Worm (Caenorhabditis elegans): ENCODE results near the gene agr-1.

Gene agr-1

ce11 chrII:6756232-6756631, 18.7 kb downstream of the agr-1 start, which contains the start of gene F41G3.3:
Gene F41G3.3, plus strand, starts transcription at chrII:6756532.
- TF ChIP-seq unc-39 (tag; optimal IDR thresholded peaks at IDR 0.05) (no peak), ceh-39 (tag; optimal IDR thresholded peaks at IDR 0.05) (no peak), elt-3 (tag; optimal IDR thresholded peaks at IDR 0.05) (no peak), ham-2 (GFP tag; optimal IDR thresholded peaks at IDR 0.05) (no peak), M03D4.4 (tag; optimal IDR thresholded peaks at IDR 0.05) (no peak), tbx-8 (GFP tag; optimal IDR thresholded peaks at IDR 0.05) (no peak), unc-62 (GFP tag; optimal IDR thresholded peaks at IDR 0.05) (no peak), lin-32 (GFP tag; optimal IDR thresholded peaks at IDR 0.05) (no peak), flh-1 (GFP tag; optimal IDR thresholded peaks at IDR 0.05) (no peak), ceh-83 (GFP tag; optimal IDR thresholded peaks at IDR 0.05) (no peak), cnd-1 (tag; optimal IDR thresholded peaks at IDR 0.05) (no peak), mls-2 (tag; optimal IDR thresholded peaks at IDR 0.05) (no peak), nhr-2 (tag; optimal IDR thresholded peaks at IDR 0.05) (no peak), nhr-12 (tag; optimal IDR thresholded peaks at IDR 0.05) (no peak), nhr-28 (tag; optimal IDR thresholded peaks at IDR 0.05) (no peak), pha-4 (tag; optimal IDR thresholded peaks at IDR 0.05) (no peak), unc-120 (tag; optimal IDR thresholded peaks at IDR 0.05; ENCODE audit: poor library complexity, severe bottlenecking) (no peak)

ce11 chrII:6754671-6755224, 20.2 kb downstream of the agr-1 start, which contains the start of the genes srx-95 and fis-1:
Gene srx-95, minus strand, starts transcription at chrII:6754771.
Gene fis-1, plus strand, starts transcription at chrII:6755174.
- TF ChIP-seq sptf-1 (tag; optimal IDR thresholded peaks at IDR 0.05) (no peak), cnd-1 (tag; optimal IDR thresholded peaks at IDR 0.05) (no peak), ztf-11 (tag; optimal IDR thresholded peaks at IDR 0.05) (no peak), ces-1 (GFP tag; optimal IDR thresholded peaks at IDR 0.05) (no peak), unc-120 (tag; optimal IDR thresholded peaks at IDR 0.05; ENCODE audit: poor library complexity, severe bottlenecking) (no peak), mab-5 (tag; optimal IDR thresholded peaks at IDR 0.05) (no peak), unc-62 (GFP tag; optimal IDR thresholded peaks at IDR 0.05) (no peak), nhr-12 (tag; optimal IDR thresholded peaks at IDR 0.05) (no peak), lin-32 (GFP tag; optimal IDR thresholded peaks at IDR 0.05) (no peak), drap-1 (GFP tag; optimal IDR thresholded peaks at IDR 0.05) (no peak)

- TF ChIP-seq sem-2 (GFP tag; optimal IDR thresholded peaks at IDR 0.05) (no peak), ceh-39 (tag; optimal IDR thresholded peaks at IDR 0.05) (no peak), mls-2 (tag; optimal IDR thresholded peaks at IDR 0.05) (no peak), nhr-28 (tag; optimal IDR thresholded peaks at IDR 0.05) (no peak), elt-1 (tag; optimal IDR thresholded peaks at IDR 0.05; ENCODE audit: borderline replicate concordance, insufficient read depth) (no peak), drap-1 (GFP tag; optimal IDR thresholded peaks at IDR 0.05) (no peak), mep-1 (tag; optimal IDR thresholded peaks at IDR 0.05) (no peak), nhr-2 (tag; optimal IDR thresholded peaks at IDR 0.05) (no peak), nhr-76 (tag; optimal IDR thresholded peaks at IDR 0.05) (no peak), unc-39 (tag; optimal IDR thresholded peaks at IDR 0.05) (no peak), unc-120 (tag; optimal IDR thresholded peaks at IDR 0.05; ENCODE audit: poor library complexity, severe bottlenecking) (no peak), lsy-2 (tag; optimal IDR thresholded peaks at IDR 0.05) (no peak), cnd-1 (tag; optimal IDR thresholded peaks at IDR 0.05) (no peak), lin-13 (tag; optimal IDR thresholded peaks at IDR 0.05) (no peak)
Measured at ce11 chrII:6752850-6753249, 22.1 kb downstream of the agr-1 start, which contains the start of gene F41G3.21. Gene F41G3.21, minus strand, starts transcription at chrII:6752950.

- TF ChIP-seq nhr-28 (tag; optimal IDR thresholded peaks at IDR 0.05) (no peak), flh-1 (GFP tag; optimal IDR thresholded peaks at IDR 0.05) (no peak), lin-13 (tag; optimal IDR thresholded peaks at IDR 0.05) (no peak), elt-1 (tag; optimal IDR thresholded peaks at IDR 0.05; ENCODE audit: borderline replicate concordance, insufficient read depth) (no peak), lin-32 (GFP tag; optimal IDR thresholded peaks at IDR 0.05) (no peak), ceh-83 (GFP tag; optimal IDR thresholded peaks at IDR 0.05) (no peak), nhr-12 (tag; optimal IDR thresholded peaks at IDR 0.05) (no peak), lsy-2 (tag; optimal IDR thresholded peaks at IDR 0.05) (no peak), mls-2 (tag; optimal IDR thresholded peaks at IDR 0.05) (no peak), ceh-43 (GFP tag; optimal IDR thresholded peaks at IDR 0.05) (no peak), snpc-4 (tag; optimal IDR thresholded peaks at IDR 0.05) (no peak), mep-1 (tag; optimal IDR thresholded peaks at IDR 0.05) (no peak), sptf-1 (tag; optimal IDR thresholded peaks at IDR 0.05) (no peak), cnd-1 (tag; optimal IDR thresholded peaks at IDR 0.05) (no peak), unc-120 (tag; optimal IDR thresholded peaks at IDR 0.05; ENCODE audit: poor library complexity, severe bottlenecking) (no peak), zip-8 (tag; optimal IDR thresholded peaks at IDR 0.05) (no peak)
Measured at ce11 chrII:6752027-6752426, 22.9 kb downstream of the agr-1 start, which contains the start of gene F41G3.19. Gene F41G3.19, minus strand, starts transcription at chrII:6752127.
